Fruit fly (Drosophila melanogaster) Kc167 (cell line): Measurements from ENCODE around the gene Arp8.
A peak's percentile ranks its signal among the peaks of the same experiment; 100 is the strongest.

Experiments
- Myc ChIP-seq: fragments of >200 bp; optimal IDR thresholded peaks from 2 replicates; lab custom pipeline; 2017; ENCODE audit warnings: missing external identifiers
- Sin3A ChIP-seq: fragments of >200 bp; optimal IDR thresholded peaks from 2 replicates; lab custom pipeline; 2018; ENCODE audit warnings: missing external identifiers
- h ChIP-seq: fragments of >200 bp; optimal IDR thresholded peaks from 3 replicates; lab custom pipeline; 2018; ENCODE audit warnings: missing external identifiers
- insv ChIP-seq: fragments of >200 bp; optimal IDR thresholded peaks from 3 replicates; lab custom pipeline; 2018; ENCODE audit warnings: missing external identifiers
- psq ChIP-seq: fragments of >200 bp; optimal IDR thresholded peaks from 2 replicates; lab custom pipeline; 2017; ENCODE audit warnings: missing external identifiers
- ttk ChIP-seq: sonication (Bioruptor generic); optimal IDR thresholded peaks from 2 replicates; lab custom pipeline; 2017; ENCODE audit warnings: missing external identifiers

- TF ChIP-seq insv (peak; percentile 100), Myc (lab: Kevin White, UChicago) (no peak), h (lab: Kevin White, UChicago) (no peak), psq (no peak), ttk (lab: Kevin White, UChicago) (no peak), Sin3A (no peak)
Observed at dm6 chrX:17826807-17827703, 33.5 kb downstream of the Arp8 start, which contains the start of gene Socs16D.
